Fruit fly (Drosophila melanogaster) whole organism, prepupa: ENCODE measurements around the gene tral.
A peak's percentile ranks its signal among the peaks of the same experiment; 100 is the strongest.

ENCODE experiments used
- Blimp-1 ChIP-seq: fragments of 200-800 bp; sonication (Bioruptor generic); optimal IDR thresholded peaks from 3 replicates; lab custom pipeline; 2017; ENCODE audit warnings: missing biosample characterization, missing genetic modification characterization, mild to moderate bottlenecking, moderate library complexity, missing genetic modification reagents
- CG10631 ChIP-seq: fragments of 200-800 bp; sonication (Bioruptor generic); optimal IDR thresholded peaks from 2 replicates; lab custom pipeline; 2016; ENCODE audit warnings: missing biosample characterization, missing genetic modification characterization
- CG10669 ChIP-seq: fragments of 200-800 bp; sonication (Bioruptor generic); optimal IDR thresholded peaks from 3 replicates; lab custom pipeline; 2018; ENCODE audit warnings: missing biosample characterization, mild to moderate bottlenecking, missing genetic modification characterization, moderate library complexity
- CG11294 ChIP-seq: fragments of 200-800 bp; sonication (Bioruptor generic); IDR thresholded peaks from 2 replicates; pipeline ENCODE4 v1.3.6; 2022; ENCODE audit warnings: missing biosample characterization, missing genetic modification characterization
- CG11762 ChIP-seq: fragments of 200-800 bp; sonication (Bioruptor generic); optimal IDR thresholded peaks from 3 replicates; lab custom pipeline; 2016; ENCODE audit warnings: missing biosample characterization, missing genetic modification characterization; ENCODE audit not compliant: insufficient read depth
- CG11902 ChIP-seq: fragments of 200-800 bp; sonication (Bioruptor generic); optimal IDR thresholded peaks from 3 replicates; lab custom pipeline; 2016; ENCODE audit warnings: missing biosample characterization, missing genetic modification characterization
- CG15336 ChIP-seq: fragments of 200-800 bp; sonication (Bioruptor generic); IDR thresholded peaks from 2 replicates; pipeline ENCODE4 v1.3.6; 2022; ENCODE audit warnings: missing biosample characterization, missing genetic modification characterization
- CG1621 ChIP-seq: fragments of 200-800 bp; sonication (Bioruptor generic); optimal IDR thresholded peaks from 3 replicates; lab custom pipeline; 2018; ENCODE audit warnings: missing biosample characterization, mild to moderate bottlenecking, missing genetic modification characterization
- CG16779 ChIP-seq: fragments of 200-800 bp; sonication (Bioruptor generic); optimal IDR thresholded peaks from 3 replicates; lab custom pipeline; 2017; ENCODE audit warnings: missing biosample characterization, mild to moderate bottlenecking, missing genetic modification characterization
- CG3032 ChIP-seq: fragments of 200-800 bp; optimal IDR thresholded peaks from 2 replicates; lab custom pipeline; 2019; ENCODE audit warnings: missing biosample characterization, mild to moderate bottlenecking, missing genetic modification characterization, moderate library complexity
- CG31627 ChIP-seq: fragments of 200-800 bp; sonication (Bioruptor generic); optimal IDR thresholded peaks from 3 replicates; lab custom pipeline; 2016; ENCODE audit warnings: missing biosample characterization, missing genetic modification characterization
- CG34406 ChIP-seq: fragments of 200-800 bp; sonication (Bioruptor generic); optimal IDR thresholded peaks from 3 replicates; lab custom pipeline; 2016; ENCODE audit warnings: missing biosample characterization, missing genetic modification characterization
- CG3919 ChIP-seq: fragments of 200-800 bp; sonication (Bioruptor generic); optimal IDR thresholded peaks from 3 replicates; lab custom pipeline; 2016; ENCODE audit warnings: missing biosample characterization, missing genetic modification characterization
- CG4318 ChIP-seq: fragments of 200-800 bp; sonication (Bioruptor generic); optimal IDR thresholded peaks from 3 replicates; lab custom pipeline; 2017; ENCODE audit warnings: missing biosample characterization, mild to moderate bottlenecking, missing genetic modification characterization
- CG6163 ChIP-seq: fragments of 200-800 bp; sonication (Bioruptor generic); IDR thresholded peaks from 3 replicates; pipeline ENCODE4 v1.3.6; 2022; ENCODE audit warnings: missing biosample characterization, missing genetic modification characterization
- CG6276 ChIP-seq: fragments of 200-800 bp; sonication (Bioruptor generic); optimal IDR thresholded peaks from 2 replicates; lab custom pipeline; 2017; ENCODE audit warnings: missing biosample characterization, mild to moderate bottlenecking, missing genetic modification characterization
- CG6792 ChIP-seq: fragments of 200-800 bp; sonication (Bioruptor generic); optimal IDR thresholded peaks from 3 replicates; lab custom pipeline; 2016; ENCODE audit warnings: missing biosample characterization, missing genetic modification characterization
- CG6808 ChIP-seq: fragments of 200-800 bp; sonication (Bioruptor generic); optimal IDR thresholded peaks from 3 replicates; lab custom pipeline; 2017; ENCODE audit warnings: missing biosample characterization, missing genetic modification characterization, mild to moderate bottlenecking, moderate library complexity, missing genetic modification reagents
- CG6854 ChIP-seq: fragments of 200-800 bp; sonication (Bioruptor generic); optimal IDR thresholded peaks from 2 replicates; lab custom pipeline; 2017; ENCODE audit warnings: missing biosample characterization, mild to moderate bottlenecking, missing genetic modification characterization
- CG7368 ChIP-seq: fragments of 200-800 bp; sonication (Bioruptor generic); optimal IDR thresholded peaks from 3 replicates; lab custom pipeline; 2016; ENCODE audit warnings: missing biosample characterization, missing genetic modification characterization
- CG8119 ChIP-seq: fragments of 200-800 bp; sonication (Bioruptor generic); IDR thresholded peaks from 3 replicates; pipeline ENCODE4 v1.3.6; 2022; ENCODE audit warnings: missing biosample characterization, missing genetic modification characterization
- CG8632 ChIP-seq: fragments of 200-800 bp; sonication (Bioruptor generic); optimal IDR thresholded peaks from 3 replicates; lab custom pipeline; 2016; ENCODE audit warnings: missing biosample characterization, missing genetic modification characterization
- CG9139 ChIP-seq: fragments of 200-800 bp; sonication (Bioruptor generic); optimal IDR thresholded peaks from 3 replicates; lab custom pipeline; 2017; ENCODE audit warnings: missing biosample characterization, mild to moderate bottlenecking, missing genetic modification characterization
- Eip75B ChIP-seq: fragments of 200-800 bp; sonication (Bioruptor generic); optimal IDR thresholded peaks from 3 replicates; lab custom pipeline; 2016; ENCODE audit warnings: missing biosample characterization, missing genetic modification characterization
- Eip78C ChIP-seq: fragments of 200-800 bp; sonication (Bioruptor generic); peaks from one replicate; lab custom pipeline; 2016; ENCODE audit warnings: missing biosample characterization, missing genetic modification characterization
- Eip93F ChIP-seq: fragments of 200-800 bp; sonication (Bioruptor generic); optimal IDR thresholded peaks from 2 replicates; lab custom pipeline; 2016; ENCODE audit warnings: missing biosample characterization, mild to moderate bottlenecking, missing genetic modification characterization
- Ets96B ChIP-seq: fragments of 200-800 bp; optimal IDR thresholded peaks from 2 replicates; lab custom pipeline; 2019; ENCODE audit warnings: missing biosample characterization, mild to moderate bottlenecking, missing genetic modification characterization, moderate library complexity
- Gug ChIP-seq: fragments of 200-800 bp; sonication (Bioruptor generic); IDR thresholded peaks from 2 replicates; pipeline ENCODE4 v1.3.6; 2022; ENCODE audit warnings: missing biosample characterization, missing genetic modification characterization
- Hr38 ChIP-seq: sonication (Bioruptor generic); optimal IDR thresholded peaks from 2 replicates; lab custom pipeline; 2016; ENCODE audit warnings: missing biosample characterization, missing genetic modification characterization
- Hr39 ChIP-seq: fragments of 200-800 bp; sonication (Bioruptor generic); optimal IDR thresholded peaks from 2 replicates; lab custom pipeline; 2016; ENCODE audit warnings: missing biosample characterization, missing genetic modification characterization
- Hr4 ChIP-seq: fragments of 200-800 bp; sonication (Bioruptor generic); optimal IDR thresholded peaks from 3 replicates; lab custom pipeline; 2016; ENCODE audit warnings: missing biosample characterization, missing genetic modification characterization
- Lpt ChIP-seq: fragments of 200-800 bp; sonication (Bioruptor generic); optimal IDR thresholded peaks from 3 replicates; lab custom pipeline; 2016; ENCODE audit warnings: missing biosample characterization, missing genetic modification characterization
- Met ChIP-seq: fragments of 200-800 bp; sonication (Bioruptor generic); optimal IDR thresholded peaks from 3 replicates; lab custom pipeline; 2016; ENCODE audit warnings: missing biosample characterization, missing genetic modification characterization
- OdsH ChIP-seq: fragments of 200-800 bp; sonication (Bioruptor generic); optimal IDR thresholded peaks from 3 replicates; lab custom pipeline; 2016; ENCODE audit warnings: missing biosample characterization, missing genetic modification characterization
- Smox ChIP-seq: fragments of 200-800 bp; sonication (Bioruptor generic); optimal IDR thresholded peaks from 3 replicates; lab custom pipeline; 2016; ENCODE audit warnings: missing biosample characterization, missing genetic modification characterization
- Sox102F ChIP-seq: fragments of 200-800 bp; sonication (Bioruptor generic); optimal IDR thresholded peaks from 2 replicates; lab custom pipeline; 2016; ENCODE audit warnings: missing biosample characterization, mild to moderate bottlenecking, missing genetic modification characterization
- Sox14 ChIP-seq: fragments of 200-800 bp; sonication (Bioruptor generic); optimal IDR thresholded peaks from 3 replicates; lab custom pipeline; 2016; ENCODE audit warnings: missing biosample characterization, missing genetic modification characterization
- Sox15 ChIP-seq: fragments of 200-800 bp; sonication (Bioruptor generic); optimal IDR thresholded peaks from 3 replicates; lab custom pipeline; 2016; ENCODE audit warnings: missing biosample characterization, missing genetic modification characterization
- achi ChIP-seq: fragments of 200-800 bp; sonication (Bioruptor generic); optimal IDR thresholded peaks from 3 replicates; lab custom pipeline; 2016; ENCODE audit warnings: missing biosample characterization, missing genetic modification characterization
- acj6 ChIP-seq: fragments of 200-800 bp; sonication (Bioruptor generic); optimal IDR thresholded peaks from 3 replicates; lab custom pipeline; 2016; ENCODE audit warnings: missing biosample characterization, missing genetic modification characterization
- cyc ChIP-seq: fragments of 200-800 bp; sonication (Bioruptor generic); optimal IDR thresholded peaks from 3 replicates; lab custom pipeline; 2016; ENCODE audit warnings: missing biosample characterization, missing genetic modification characterization
- dac ChIP-seq: fragments of 200-800 bp; sonication (Bioruptor generic); optimal IDR thresholded peaks from 2 replicates; lab custom pipeline; 2017; ENCODE audit warnings: missing biosample characterization, mild to moderate bottlenecking, missing genetic modification characterization
- dsx ChIP-seq: fragments of 200-800 bp; optimal IDR thresholded peaks from 3 replicates; lab custom pipeline; 2019; ENCODE audit warnings: missing biosample characterization, mild to moderate bottlenecking, missing genetic modification characterization, moderate library complexity; ENCODE audit not compliant: poor library complexity, severe bottlenecking
- eg ChIP-seq: fragments of 200-800 bp; sonication (Bioruptor generic); IDR thresholded peaks from 3 replicates; pipeline ENCODE4 v1.3.6; 2022; ENCODE audit warnings: missing biosample characterization, missing genetic modification characterization
- esn ChIP-seq: fragments of 200-800 bp; sonication (Bioruptor generic); optimal IDR thresholded peaks from 2 replicates; lab custom pipeline; 2016; ENCODE audit warnings: missing biosample characterization, mild to moderate bottlenecking, missing genetic modification characterization, moderate library complexity
- fd85E ChIP-seq: fragments of 200-800 bp; sonication (Bioruptor generic); optimal IDR thresholded peaks from 3 replicates; lab custom pipeline; 2016; ENCODE audit warnings: missing biosample characterization, missing genetic modification characterization
- fkh ChIP-seq: fragments of 200-800 bp; sonication (Bioruptor generic); optimal IDR thresholded peaks from 3 replicates; lab custom pipeline; 2017; ENCODE audit warnings: missing biosample characterization, mild to moderate bottlenecking, missing genetic modification characterization, moderate library complexity
- lz ChIP-seq: fragments of 200-800 bp; sonication (Bioruptor generic); optimal IDR thresholded peaks from 3 replicates; lab custom pipeline; 2016; ENCODE audit warnings: missing biosample characterization, missing genetic modification characterization
- salr ChIP-seq, 2 experiments: fragments of 200-800 bp; sonication (Bioruptor generic); optimal IDR thresholded peaks; 3 replicates each; lab custom pipeline; 2016 to 2018; ENCODE audit warnings: missing biosample characterization in 2 of 2, missing genetic modification characterization in 2 of 2, mild to moderate bottlenecking in 1 of 2
- spab ChIP-seq: fragments of 200-800 bp; sonication (Bioruptor generic); optimal IDR thresholded peaks from 2 replicates; lab custom pipeline; 2017; ENCODE audit warnings: missing biosample characterization, mild to moderate bottlenecking, missing genetic modification characterization, missing genetic modification reagents
- ss ChIP-seq, 2 experiments: fragments of 200-800 bp; sonication (Bioruptor generic); optimal IDR thresholded peaks; 2 replicates in 1 of 2; 3 replicates in 1 of 2; lab custom pipeline; 2017 to 2018; ENCODE audit warnings: mild to moderate bottlenecking in 2 of 2, missing biosample characterization in 2 of 2, missing genetic modification characterization in 2 of 2, moderate library complexity in 1 of 2
- topi ChIP-seq: fragments of 200-800 bp; sonication (Bioruptor generic); optimal IDR thresholded peaks from 3 replicates; lab custom pipeline; 2016; ENCODE audit warnings: missing biosample characterization, missing genetic modification characterization
- vri ChIP-seq: fragments of 200-800 bp; sonication (Bioruptor generic); optimal IDR thresholded peaks from 3 replicates; lab custom pipeline; 2016; ENCODE audit warnings: missing biosample characterization, mild to moderate bottlenecking, missing genetic modification characterization

tral gene

dm6 chr3L:12501249-12501648 is 13.6 kb upstream of the tral start, which contains the start of the genes CG10638 and CG10681:
TSS of gene CG10638 (minus strand) at chr3L:12501311.
TSS of gene CG10681 (plus strand) at chr3L:12501513.
- peak; percentile 38 for TF ChIP-seq CG3919 (GFP tag; lab: Kevin White, UChicago)
- peak; percentile 88 for TF ChIP-seq Eip78C
- no peak for TF ChIP-seq CG6276
- no peak for TF ChIP-seq Met (GFP tag; lab: Kevin White, UChicago)
- TF ChIP-seq Ets96B (tag; lab: Kevin White, UChicago) = peak; percentile 26
- no peak for TF ChIP-seq eg
- peak; percentile 49 for TF ChIP-seq lz (GFP tag; lab: Kevin White, UChicago)
- no peak for TF ChIP-seq CG11762
- no peak for TF ChIP-seq CG9139 (GFP tag; lab: Kevin White, UChicago)
- TF ChIP-seq CG11294 (GFP tag; lab: Robert Waterston, UW) = no peak
- TF ChIP-seq CG3032 (tag; lab: Kevin White, UChicago) = peak; percentile 35
- peak; percentile 56 for TF ChIP-seq Hr4 (GFP tag; lab: Kevin White, UChicago)
- TF ChIP-seq Eip93F (GFP tag; lab: Kevin White, UChicago) = peak; percentile 36
- TF ChIP-seq CG6854 = peak; percentile 33
- TF ChIP-seq Smox (GFP tag; lab: Kevin White, UChicago) = no peak
- peak; percentile 13 for TF ChIP-seq dsx
- peak; percentile 81 for TF ChIP-seq Sox14 (GFP tag; lab: Kevin White, UChicago)
- no peak for TF ChIP-seq fd85E
- no peak for TF ChIP-seq dac
- peak; percentile 34 for TF ChIP-seq CG34406
- peak; percentile 59 for TF ChIP-seq topi
- no peak for TF ChIP-seq CG8119 (GFP tag; lab: Robert Waterston, UW)
- peak; percentile 41 for TF ChIP-seq achi (GFP tag; lab: Kevin White, UChicago)
- TF ChIP-seq CG1621 (tag; lab: Kevin White, UChicago) = peak; percentile 44
- TF ChIP-seq fkh = peak; percentile 65
- no peak for TF ChIP-seq Gug (GFP tag; lab: Robert Waterston, UW)
- TF ChIP-seq CG6163 = no peak
- TF ChIP-seq CG15336 (GFP tag; lab: Robert Waterston, UW) = no peak
- TF ChIP-seq CG7368 (GFP tag; lab: Kevin White, UChicago) = no peak
- TF ChIP-seq Blimp-1 (GFP tag; lab: Kevin White, UChicago) = peak; percentile 8
- TF ChIP-seq cyc = peak; percentile 43
- peak; percentile 1 for TF ChIP-seq CG6792 (GFP tag; lab: Kevin White, UChicago)
- TF ChIP-seq OdsH (GFP tag; lab: Kevin White, UChicago) = peak; percentile 23
- TF ChIP-seq salr (GFP tag; optimal IDR thresholded peaks at IDR 0.05; lab: Kevin White, UChicago) = no peak
- TF ChIP-seq acj6 (GFP tag; lab: Kevin White, UChicago) = peak; percentile 52
- TF ChIP-seq CG11902 = no peak
- TF ChIP-seq CG10669 = no peak
- peak; percentile 40 for TF ChIP-seq CG31627 (GFP tag; lab: Kevin White, UChicago)
- TF ChIP-seq Lpt (GFP tag; lab: Kevin White, UChicago) = no peak
- no peak for TF ChIP-seq Hr38 (GFP tag; lab: Kevin White, UChicago)
- no peak for TF ChIP-seq Sox15
- TF ChIP-seq CG10631 (GFP tag; lab: Kevin White, UChicago) = peak; percentile 45
- TF ChIP-seq Eip75B = peak; percentile 68
- no peak for TF ChIP-seq CG16779
- no peak for TF ChIP-seq CG4318 (GFP tag; lab: Kevin White, UChicago)
- peak; percentile 74 for TF ChIP-seq esn (GFP tag; lab: Kevin White, UChicago)
- TF ChIP-seq vri (GFP tag; lab: Kevin White, UChicago) = peak; percentile 59
- TF ChIP-seq Hr39 (GFP tag; lab: Kevin White, UChicago) = no peak
- TF ChIP-seq CG8632 (GFP tag; lab: Kevin White, UChicago) = peak; percentile 4
- no peak for TF ChIP-seq Sox102F (GFP tag; lab: Kevin White, UChicago)
- TF ChIP-seq spab (GFP tag; lab: Kevin White, UChicago) = no peak
- no peak for TF ChIP-seq ss (GFP tag; optimal IDR thresholded peaks at IDR 0.05; lab: Kevin White, UChicago)
- TF ChIP-seq CG6808 (GFP tag; lab: Kevin White, UChicago) = peak; percentile 4
